Worm (Caenorhabditis elegans): Measurements from ENCODE around the gene C09G12.17.

DNA sequence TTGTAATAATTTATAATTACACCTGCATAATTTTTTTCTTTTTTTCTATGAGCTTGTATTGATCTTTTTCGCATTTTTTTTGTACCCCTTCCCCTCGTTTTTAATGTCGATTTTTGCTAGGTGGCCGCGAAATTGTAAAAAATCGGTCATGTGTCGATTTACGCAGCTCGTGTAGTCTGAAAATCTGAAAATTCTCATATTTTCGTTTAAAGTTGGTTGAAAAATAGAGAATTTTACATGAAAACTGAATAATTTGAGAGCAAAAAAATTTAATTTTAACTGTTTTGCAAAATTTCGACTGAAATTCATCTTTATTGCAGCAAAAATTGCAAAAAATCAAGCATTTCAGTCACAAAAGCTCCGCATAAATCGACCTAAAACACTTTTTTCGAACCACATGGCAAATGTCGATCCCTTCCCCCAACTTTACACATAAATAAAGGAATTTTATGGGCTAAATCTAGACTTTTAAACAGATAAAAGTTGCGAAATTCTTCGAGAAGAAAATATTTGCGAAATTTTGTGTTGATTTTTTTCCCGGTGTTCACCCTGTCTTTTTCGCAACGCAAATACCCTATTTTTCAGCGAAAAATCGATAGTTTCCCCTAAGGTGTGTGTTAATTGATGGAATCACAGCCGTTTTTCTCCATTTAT is 30.0 kb upstream of the C09G12.17 start:
- TF ChIP-seq dao-5 (tag; optimal IDR thresholded peaks at IDR 0.05) (no peak), W03F9.2 (tag; optimal IDR thresholded peaks at IDR 0.05) (no peak)
